Worm (Caenorhabditis elegans) whole organism, early embryonic: ENCODE results near the gene srt-32.

ENCODE experiments used
- F13C5.2 ChIP-seq: sonication (generic microtip); optimal IDR thresholded peaks from 2 replicates; lab custom pipeline; 2017; ENCODE audit warnings: mild to moderate bottlenecking, missing genetic modification characterization, inconsistent platforms, missing compliant biosample characterization
- aly-1 ChIP-seq: sonication (generic microtip); optimal IDR thresholded peaks from 2 replicates; lab custom pipeline; 2016; ENCODE audit warnings: missing genetic modification characterization, missing compliant biosample characterization
- ama-1 ChIP-seq: fragments of 150-350 bp; optimal IDR thresholded peaks from 2 replicates; lab custom pipeline; 2014
- flt-1 ChIP-seq: fragments of 200-800 bp; sonication (Bioruptor generic); IDR thresholded peaks from 2 replicates; pipeline ENCODE4 v1.3.6; 2022; ENCODE audit warnings: missing genetic modification characterization, missing compliant biosample characterization
- hnd-1 ChIP-seq: sonication (generic microtip); optimal IDR thresholded peaks from 2 replicates; lab custom pipeline; 2016; ENCODE audit warnings: missing genetic modification characterization, missing compliant biosample characterization
- pes-1 ChIP-seq: fragments of 200-800 bp; sonication (Bioruptor generic); IDR thresholded peaks from 2 replicates; pipeline ENCODE4 v1.3.6; 2022; ENCODE audit warnings: missing genetic modification reagents, missing genetic modification characterization, missing compliant biosample characterization
- tbx-11 ChIP-seq: fragments of 200-800 bp; sonication (Bioruptor generic); IDR thresholded peaks from 2 replicates; pipeline ENCODE4 v1.3.6; 2022; ENCODE audit warnings: missing genetic modification characterization, missing compliant biosample characterization
- tra-4 ChIP-seq: sonication (generic microtip); optimal IDR thresholded peaks from 2 replicates; lab custom pipeline; 2017; ENCODE audit warnings: missing genetic modification characterization, missing compliant biosample characterization

ce11 chrV:14559312-14559711 is at the start of gene srt-32:
- TF ChIP-seq tra-4 (tag; lab: Kevin White, UChicago) (no peak), aly-1 (tag; lab: Kevin White, UChicago) (no peak), flt-1 (GFP tag; lab: Robert Waterston, UW) (no peak), F13C5.2 (tag; lab: Kevin White, UChicago) (no peak), ama-1 (no peak), pes-1 (GFP tag; lab: Robert Waterston, UW) (no peak), hnd-1 (no peak), tbx-11 (GFP tag; lab: Robert Waterston, UW) (no peak)
